Worm (Caenorhabditis elegans) whole organism, L1 larva: ENCODE results near the gene lgc-24.

Experiments
- C16A3.4 ChIP-seq: fragments of 150-350 bp; optimal IDR thresholded peaks from 2 replicates; lab custom pipeline; 2014; ENCODE audit warnings: missing biosample characterization, missing genetic modification characterization
- F16B12.6 ChIP-seq: fragments of 150-350 bp; optimal IDR thresholded peaks from 2 replicates; lab custom pipeline; 2014; ENCODE audit warnings: missing biosample characterization, missing genetic modification characterization
- Y116A8C.19 ChIP-seq: sonication (generic microtip); optimal IDR thresholded peaks from 2 replicates; lab custom pipeline; 2016; ENCODE audit warnings: missing compliant biosample characterization, missing genetic modification characterization, borderline replicate concordance
- ama-1 ChIP-seq: fragments of 150-350 bp; optimal IDR thresholded peaks from 2 replicates; lab custom pipeline; 2014
- blmp-1 ChIP-seq: fragments of 150-350 bp; optimal IDR thresholded peaks from 2 replicates; lab custom pipeline; 2014; ENCODE audit warnings: missing biosample characterization, missing genetic modification characterization
- ceh-63 ChIP-seq: fragments of 200-800 bp; sonication (Bioruptor generic); optimal IDR thresholded peaks from 2 replicates; lab custom pipeline; 2018; ENCODE audit warnings: mild to moderate bottlenecking, missing genetic modification characterization, missing compliant biosample characterization
- ceh-82 ChIP-seq, 3 experiments: fragments of 150-350 bp in 1 of 3; sonication (generic microtip) in 2 of 3; optimal IDR thresholded peaks; 2 replicates each; lab custom pipeline; 2014 to 2017; ENCODE audit warnings: missing biosample characterization in 3 of 3, missing genetic modification characterization in 3 of 3
- ceh-88 ChIP-seq: fragments of 200-800 bp; sonication (Bioruptor generic); IDR thresholded peaks from 2 replicates; pipeline ENCODE4 v1.3.6; 2022; ENCODE audit warnings: missing genetic modification characterization, missing compliant biosample characterization
- ces-1 ChIP-seq: fragments of 150-350 bp; optimal IDR thresholded peaks from 2 replicates; lab custom pipeline; 2014; ENCODE audit warnings: missing biosample characterization, missing genetic modification reagents, missing genetic modification characterization
- dpl-1 ChIP-seq, 3 experiments: fragments of 150-350 bp in 2 of 3; sonication (generic microtip) in 1 of 3; optimal IDR thresholded peaks; 2 replicates each; lab custom pipeline; 2014 to 2017; ENCODE audit warnings: missing biosample characterization in 3 of 3, missing genetic modification characterization in 3 of 3, missing genetic modification reagents in 3 of 3
- dsc-1 ChIP-seq: sonication (generic microtip); optimal IDR thresholded peaks from 2 replicates; lab custom pipeline; 2016; ENCODE audit warnings: mild to moderate bottlenecking, missing genetic modification characterization, missing compliant biosample characterization
- efl-1 ChIP-seq, 4 experiments: fragments of 150-350 bp; optimal IDR thresholded peaks in 3 of 4; peaks in 1 of 4; 1 replicate in 1 of 4; 2 replicates in 3 of 4; lab custom pipeline; 2014; ENCODE audit warnings: missing biosample characterization in 2 of 4, missing genetic modification characterization in 2 of 4, missing genetic modification reagents in 2 of 4
- efl-3 ChIP-seq: fragments of 200-800 bp; sonication (Bioruptor generic); optimal IDR thresholded peaks from 2 replicates; lab custom pipeline; 2018; ENCODE audit warnings: mild to moderate bottlenecking, missing genetic modification characterization, missing compliant biosample characterization
- ets-5 ChIP-seq: fragments of 200-800 bp; sonication (Bioruptor generic); IDR thresholded peaks from 2 replicates; pipeline ENCODE4 v1.3.6; 2022; ENCODE audit warnings: missing genetic modification characterization, missing compliant biosample characterization
- fkh-4 ChIP-seq: sonication (generic microtip); optimal IDR thresholded peaks from 2 replicates; lab custom pipeline; 2016; ENCODE audit warnings: missing compliant biosample characterization, missing genetic modification characterization, borderline replicate concordance
- grh-1 ChIP-seq: fragments of 200-800 bp; sonication (Bioruptor generic); IDR thresholded peaks from 2 replicates; pipeline ENCODE4 v1.3.6; 2022; ENCODE audit warnings: missing genetic modification reagents, missing genetic modification characterization, missing compliant biosample characterization
- hpl-2 ChIP-seq: fragments of 150-350 bp; optimal IDR thresholded peaks from 2 replicates; lab custom pipeline; 2014; ENCODE audit warnings: missing biosample characterization, missing genetic modification reagents, missing genetic modification characterization
- lin-13 ChIP-seq: fragments of 150-350 bp; optimal IDR thresholded peaks from 2 replicates; lab custom pipeline; 2014; ENCODE audit warnings: missing biosample characterization, missing genetic modification reagents, missing genetic modification characterization
- lin-14 ChIP-seq: fragments of 200-800 bp; sonication (Bioruptor generic); optimal IDR thresholded peaks from 2 replicates; lab custom pipeline; 2018; ENCODE audit warnings: mild to moderate bottlenecking, missing genetic modification characterization, moderate library complexity, missing compliant biosample characterization
- lin-35 ChIP-seq, 2 experiments: fragments of 150-350 bp; optimal IDR thresholded peaks; 2 replicates each; lab custom pipeline; 2014; ENCODE audit warnings: missing biosample characterization in 2 of 2, missing genetic modification characterization in 2 of 2, missing genetic modification reagents in 2 of 2
- lin-39 ChIP-seq: fragments of 150-350 bp; optimal IDR thresholded peaks from 2 replicates; lab custom pipeline; 2014; ENCODE audit warnings: missing biosample characterization, missing genetic modification reagents, missing genetic modification characterization
- lir-3 ChIP-seq: sonication (generic microtip); optimal IDR thresholded peaks from 2 replicates; lab custom pipeline; 2016; ENCODE audit warnings: mild to moderate bottlenecking, missing genetic modification characterization, moderate library complexity, missing compliant biosample characterization; ENCODE audit not compliant: poor library complexity
- mef-2 ChIP-seq: fragments of 150-350 bp; optimal IDR thresholded peaks from 2 replicates; lab custom pipeline; 2014; ENCODE audit warnings: missing biosample characterization, missing genetic modification characterization
- mep-1 ChIP-seq: fragments of 150-350 bp; optimal IDR thresholded peaks from 2 replicates; lab custom pipeline; 2014; ENCODE audit warnings: missing biosample characterization, missing genetic modification characterization
- nhr-11 ChIP-seq: fragments of 150-350 bp; optimal IDR thresholded peaks from 2 replicates; lab custom pipeline; 2014; ENCODE audit warnings: missing biosample characterization, missing genetic modification characterization
- nhr-12 ChIP-seq: sonication (generic microtip); optimal IDR thresholded peaks from 2 replicates; lab custom pipeline; 2017; ENCODE audit warnings: missing biosample characterization, missing genetic modification characterization
- nhr-20 ChIP-seq: sonication (generic microtip); optimal IDR thresholded peaks from 2 replicates; lab custom pipeline; 2016; ENCODE audit warnings: mild to moderate bottlenecking, missing genetic modification characterization, missing compliant biosample characterization
- nhr-47 ChIP-seq: sonication (generic microtip); optimal IDR thresholded peaks from 2 replicates; lab custom pipeline; 2016; ENCODE audit warnings: mild to moderate bottlenecking, missing genetic modification characterization, moderate library complexity, missing compliant biosample characterization
- nhr-71 ChIP-seq: sonication (generic microtip); optimal IDR thresholded peaks from 2 replicates; lab custom pipeline; 2016; ENCODE audit warnings: mild to moderate bottlenecking, missing genetic modification characterization, moderate library complexity, missing compliant biosample characterization
- nhr-76 ChIP-seq: sonication (generic microtip); optimal IDR thresholded peaks from 2 replicates; lab custom pipeline; 2017; ENCODE audit warnings: missing biosample characterization, missing genetic modification characterization
- nhr-77 ChIP-seq: fragments of 150-350 bp; optimal IDR thresholded peaks from 2 replicates; lab custom pipeline; 2014; ENCODE audit warnings: missing biosample characterization, missing genetic modification characterization
- nhr-84 ChIP-seq: sonication (generic microtip); optimal IDR thresholded peaks from 2 replicates; lab custom pipeline; 2017; ENCODE audit warnings: missing biosample characterization, missing genetic modification characterization
- nhr-85 ChIP-seq: sonication (generic microtip); peaks from one replicate; lab custom pipeline; 2016; ENCODE audit warnings: missing genetic modification characterization, inconsistent platforms, missing compliant biosample characterization
- nhr-90 ChIP-seq: sonication (generic microtip); optimal IDR thresholded peaks from 2 replicates; lab custom pipeline; 2016; ENCODE audit warnings: mild to moderate bottlenecking, missing genetic modification characterization, missing compliant biosample characterization; ENCODE audit not compliant: poor library complexity
- pag-3 ChIP-seq: sonication (generic microtip); optimal IDR thresholded peaks from 2 replicates; lab custom pipeline; 2017; ENCODE audit warnings: missing genetic modification characterization, mild to moderate bottlenecking, missing compliant biosample characterization, antibody characterized with exemption, borderline replicate concordance; ENCODE audit not compliant: insufficient read depth
- pqm-1 ChIP-seq: sonication (generic microtip); optimal IDR thresholded peaks from 3 replicates; lab custom pipeline; 2017; ENCODE audit warnings: missing biosample characterization, missing genetic modification characterization
- snu-23 ChIP-seq: sonication (generic microtip); optimal IDR thresholded peaks from 2 replicates; lab custom pipeline; 2016; ENCODE audit warnings: missing genetic modification characterization, missing compliant biosample characterization
- sox-4 ChIP-seq: sonication (generic microtip); optimal IDR thresholded peaks from 2 replicates; lab custom pipeline; 2016; ENCODE audit warnings: missing genetic modification characterization, missing compliant biosample characterization
- sptf-1 ChIP-seq: fragments of 150-350 bp; optimal IDR thresholded peaks from 2 replicates; lab custom pipeline; 2014; ENCODE audit warnings: missing biosample characterization, missing genetic modification characterization
- sup-37 ChIP-seq: fragments of 200-800 bp; sonication (Bioruptor generic); optimal IDR thresholded peaks from 2 replicates; lab custom pipeline; 2018; ENCODE audit warnings: mild to moderate bottlenecking, missing genetic modification characterization, missing compliant biosample characterization
- swsn-7 ChIP-seq: sonication (generic microtip); optimal IDR thresholded peaks from 2 replicates; lab custom pipeline; 2016; ENCODE audit warnings: missing genetic modification characterization, missing compliant biosample characterization
- unc-130 ChIP-seq: fragments of 150-350 bp; optimal IDR thresholded peaks from 2 replicates; lab custom pipeline; 2017; ENCODE audit warnings: missing biosample characterization, missing genetic modification characterization, inconsistent platforms
- unc-62 ChIP-seq: fragments of 150-350 bp; optimal IDR thresholded peaks from 2 replicates; lab custom pipeline; 2014; ENCODE audit warnings: missing biosample characterization, missing genetic modification reagents, missing genetic modification characterization
- unc-98 ChIP-seq: fragments of 200-800 bp; sonication (Bioruptor generic); IDR thresholded peaks from 2 replicates; pipeline ENCODE4 v1.3.6; 2022; ENCODE audit warnings: missing genetic modification characterization, missing compliant biosample characterization
- zag-1 ChIP-seq: fragments of 150-350 bp; optimal IDR thresholded peaks from 2 replicates; lab custom pipeline; 2014; ENCODE audit warnings: missing biosample characterization, missing genetic modification characterization
- zip-4 ChIP-seq: fragments of 200-800 bp; sonication (Bioruptor generic); optimal IDR thresholded peaks from 2 replicates; lab custom pipeline; 2018; ENCODE audit warnings: mild to moderate bottlenecking, missing genetic modification characterization, moderate library complexity, missing compliant biosample characterization
- ztf-4 ChIP-seq: fragments of 150-350 bp; optimal IDR thresholded peaks from 2 replicates; lab custom pipeline; 2014; ENCODE audit warnings: missing biosample characterization, missing genetic modification characterization

lgc-24 gene

DNA sequence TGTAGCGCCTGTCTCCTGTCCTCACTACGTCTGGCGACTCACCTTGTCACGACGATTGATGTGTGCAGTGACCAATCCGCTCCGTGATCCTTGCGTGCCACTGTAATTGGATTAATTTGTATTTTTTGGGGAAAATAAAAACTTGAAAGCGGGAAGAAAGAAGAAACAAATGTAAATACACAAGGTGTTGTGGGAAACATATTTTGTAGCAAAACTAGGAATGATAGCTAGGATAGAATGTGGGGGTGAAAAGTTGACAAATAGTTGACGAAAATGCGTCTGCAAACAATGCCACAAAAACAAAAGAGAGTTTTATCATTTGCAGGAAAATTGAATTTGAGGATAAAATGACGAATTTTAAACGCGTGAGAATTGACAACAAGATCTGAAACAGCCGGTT, 11.4 kb upstream of the lgc-24 start, which contains the start of gene B0198.3:
Gene B0198.3 (minus strand): TSS at position 101 of the 400 bp plus-strand sequence.
- TF ChIP-seq ceh-63 (GFP tag; lab: Kevin White, UChicago), result no peak
- TF ChIP-seq unc-98 (GFP tag; lab: Robert Waterston, UW), result no peak
- no peak for TF ChIP-seq zip-4
- no peak for TF ChIP-seq lir-3 (tag; lab: Kevin White, UChicago)
- TF ChIP-seq nhr-85, result no peak
- TF ChIP-seq efl-3 (GFP tag; lab: Kevin White, UChicago), result no peak
- no peak for TF ChIP-seq lin-13 (GFP tag; lab: Kevin White, UChicago)
- no peak for TF ChIP-seq nhr-47
- TF ChIP-seq ztf-4 (tag; lab: Kevin White, UChicago), result no peak
- TF ChIP-seq lin-39 (tag; lab: Kevin White, UChicago), result no peak
- TF ChIP-seq grh-1, result no peak
- TF ChIP-seq, all 84 proteins: peak for 0

DNA sequence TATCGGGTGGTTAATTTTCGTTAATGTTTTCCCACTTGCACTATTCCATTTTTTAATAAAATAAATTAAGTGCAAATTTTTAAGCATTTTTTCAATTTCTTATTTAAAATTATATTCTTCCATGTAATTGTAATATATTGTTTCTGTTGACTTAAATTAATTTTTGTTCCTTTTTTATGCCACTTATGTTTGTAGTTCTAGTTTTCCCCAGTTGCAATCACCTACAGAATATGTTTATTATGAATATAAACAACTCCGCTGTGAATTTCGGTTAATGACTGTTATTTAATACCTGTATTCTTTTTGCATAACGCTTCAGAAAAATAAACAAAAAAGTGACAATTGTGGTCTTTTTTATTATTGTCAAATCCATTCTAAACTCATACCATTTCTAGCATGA, 3.4 kb upstream of the lgc-24 start, which contains the start of gene lgc-23:
Gene lgc-23 (plus strand): TSS at position 301 of the 400 bp plus-strand sequence.
- no peak for TF ChIP-seq lin-13 (GFP tag; lab: Kevin White, UChicago)
- no peak for TF ChIP-seq pqm-1
- TF ChIP-seq unc-130 (tag; lab: Kevin White, UChicago), result no peak
- no peak for TF ChIP-seq nhr-84
- TF ChIP-seq unc-62 (GFP tag; lab: Kevin White, UChicago), result no peak
- no peak for TF ChIP-seq ceh-82 (tag; optimal IDR thresholded peaks at IDR 0.05; lab: Kevin White, UChicago)
- TF ChIP-seq pag-3, result no peak
- no peak for TF ChIP-seq nhr-12 (tag; lab: Kevin White, UChicago)
- TF ChIP-seq nhr-76 (tag; lab: Kevin White, UChicago), result no peak
- TF ChIP-seq nhr-71 (tag; lab: Kevin White, UChicago), result no peak
- TF ChIP-seq nhr-11 (tag; lab: Kevin White, UChicago), result no peak
- no peak for TF ChIP-seq nhr-77

DNA sequence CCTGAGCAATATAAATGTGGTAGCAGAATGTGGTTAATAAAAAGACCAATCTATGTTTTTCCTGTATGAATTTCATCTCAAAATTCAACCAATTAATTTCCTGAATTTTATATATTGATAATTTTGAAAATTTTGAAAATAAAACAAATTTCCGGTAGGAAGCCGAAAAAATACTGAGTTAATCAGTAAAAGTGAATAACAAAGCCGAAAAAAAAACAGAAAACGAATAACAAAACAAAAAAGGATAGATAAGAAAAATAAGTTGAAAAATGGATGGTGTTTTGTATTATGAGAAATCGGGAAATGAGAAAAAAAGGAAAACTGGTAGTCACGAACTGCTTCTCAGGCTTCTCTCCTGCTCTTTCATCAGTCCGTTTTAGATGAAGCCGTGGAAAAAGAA, 5.4 kb downstream of the lgc-24 start, which contains the start of gene tmem-145:
Gene tmem-145 (minus strand): TSS at position 101 of the 400 bp plus-strand sequence.
- no peak for TF ChIP-seq C16A3.4 (tag; lab: Kevin White, UChicago)
- TF ChIP-seq mep-1 (tag; lab: Kevin White, UChicago), result no peak
- TF ChIP-seq dpl-1 (GFP tag; optimal IDR thresholded peaks at IDR 0.05; lab: Kevin White, UChicago), result no peak
- TF ChIP-seq lin-14 (GFP tag; lab: Kevin White, UChicago), result no peak
- no peak for TF ChIP-seq lin-35 (GFP tag; optimal IDR thresholded peaks at IDR 0.05; lab: Kevin White, UChicago)
- TF ChIP-seq ceh-63 (GFP tag; lab: Kevin White, UChicago), result no peak
- no peak for TF ChIP-seq mef-2
- no peak for TF ChIP-seq sox-4
- TF ChIP-seq blmp-1, result no peak
- no peak for TF ChIP-seq swsn-7

DNA sequence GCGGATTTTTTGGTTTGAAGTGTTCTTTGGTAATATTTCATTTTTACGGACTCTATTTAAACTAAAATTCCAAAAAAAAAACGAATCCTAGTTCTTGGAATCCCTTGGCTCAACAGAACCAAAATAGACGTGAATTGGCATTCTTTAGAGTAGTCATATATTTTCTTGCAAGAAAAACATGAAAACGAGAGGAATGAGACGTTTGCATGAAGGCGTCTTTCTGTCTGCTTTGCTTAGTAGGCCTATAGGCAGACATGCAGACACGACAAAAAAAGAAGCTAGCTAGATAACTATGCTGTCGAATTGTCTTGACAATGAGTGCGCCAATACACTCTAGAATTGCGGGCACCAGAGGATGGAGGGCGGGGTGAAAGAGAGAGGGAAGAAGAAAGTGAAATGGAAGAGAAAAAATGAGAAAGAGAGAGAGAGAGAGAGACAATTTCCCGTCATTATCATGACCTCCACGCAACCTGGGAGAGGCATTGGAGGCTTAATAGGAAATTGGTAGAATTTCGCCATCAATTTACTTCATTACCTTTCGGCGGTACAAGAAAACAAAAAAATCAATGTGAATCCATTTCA, 12.3 kb downstream of the lgc-24 start:
- TF ChIP-seq ces-1 (no peak), nhr-76 (tag; lab: Kevin White, UChicago) (no peak), sptf-1 (no peak), Y116A8C.19 (tag; lab: Kevin White, UChicago) (no peak), hpl-2 (GFP tag; lab: Kevin White, UChicago) (no peak), fkh-4 (tag; lab: Kevin White, UChicago) (no peak), nhr-90 (tag; lab: Kevin White, UChicago) (no peak), F16B12.6 (no peak), efl-3 (GFP tag; lab: Kevin White, UChicago) (no peak), ets-5 (no peak), ceh-88 (GFP tag; lab: Robert Waterston, UW) (no peak), zip-4 (no peak), efl-1 (optimal IDR thresholded peaks at IDR 0.05; lab: Kevin White, UChicago) (no peak), efl-1 (GFP tag; optimal IDR thresholded peaks at IDR 0.05 in 1 of 2; lab: Kevin White, UChicago) (no peak), sup-37 (GFP tag; lab: Kevin White, UChicago) (no peak), blmp-1 (peak; percentile 96), nhr-20 (tag; lab: Kevin White, UChicago) (no peak), snu-23 (GFP tag; lab: Kevin White, UChicago) (peak; percentile 25), zag-1 (no peak), unc-98 (GFP tag; lab: Robert Waterston, UW) (no peak), nhr-77 (no peak), pag-3 (no peak), ama-1 (lab: Kevin White, UChicago) (no peak), nhr-47 (peak; percentile 31), dsc-1 (tag; lab: Kevin White, UChicago) (peak; percentile 16)
